Fruit fly (Drosophila melanogaster) whole organism, embryonic: Measurements from ENCODE around the gene cana.

Experiments used
- Abd-B ChIP-seq: fragments of 200-800 bp; sonication (Bioruptor generic); optimal IDR thresholded peaks from 2 replicates; lab custom pipeline; 2018; ENCODE audit warnings: missing biosample characterization, mild to moderate bottlenecking, missing genetic modification characterization, moderate library complexity
- Atf6 ChIP-seq: fragments of 200-800 bp; sonication (Bioruptor generic); IDR thresholded peaks from 2 replicates; pipeline ENCODE4 v1.3.6; 2022; ENCODE audit warnings: missing biosample characterization, missing genetic modification characterization
- B-H2 ChIP-seq: fragments of 200-800 bp; sonication (Bioruptor generic); optimal IDR thresholded peaks from 2 replicates; lab custom pipeline; 2018; ENCODE audit warnings: missing biosample characterization, mild to moderate bottlenecking, missing genetic modification characterization
- CG11247 ChIP-seq: fragments of 200-800 bp; sonication (Bioruptor generic); IDR thresholded peaks from 2 replicates; pipeline ENCODE4 v1.3.6; 2022; ENCODE audit warnings: missing biosample characterization, missing genetic modification characterization
- CG11504 ChIP-seq: fragments of 200-800 bp; sonication (Bioruptor generic); optimal IDR thresholded peaks from 3 replicates; lab custom pipeline; 2019; ENCODE audit warnings: missing biosample characterization, mild to moderate bottlenecking, missing genetic modification characterization, moderate library complexity
- CG12659 ChIP-seq: fragments of 200-800 bp; sonication (Bioruptor generic); optimal IDR thresholded peaks from 3 replicates; lab custom pipeline; 2017; ENCODE audit warnings: mild to moderate bottlenecking, missing biosample characterization, missing genetic modification reagents, missing genetic modification characterization
- CG12769 ChIP-seq: fragments of 200-800 bp; sonication (Bioruptor generic); optimal IDR thresholded peaks from 2 replicates; lab custom pipeline; 2019; ENCODE audit warnings: missing biosample characterization, mild to moderate bottlenecking, missing genetic modification characterization, moderate library complexity
- CG13296 ChIP-seq: fragments of 200-800 bp; sonication (Bioruptor generic); optimal IDR thresholded peaks from 3 replicates; lab custom pipeline; 2018; ENCODE audit warnings: missing biosample characterization, mild to moderate bottlenecking, missing genetic modification characterization
- CG14014 ChIP-seq: fragments of 200-800 bp; sonication (Bioruptor generic); IDR thresholded peaks from 2 replicates; pipeline ENCODE4 v1.3.6; 2022; ENCODE audit warnings: missing biosample characterization, missing genetic modification characterization
- CG17385 ChIP-seq: fragments of 200-800 bp; sonication (Bioruptor generic); optimal IDR thresholded peaks from 3 replicates; lab custom pipeline; 2018; ENCODE audit warnings: missing biosample characterization, mild to moderate bottlenecking, missing genetic modification characterization
- CG3163 ChIP-seq: fragments of 200-800 bp; sonication (Bioruptor generic); optimal IDR thresholded peaks from 3 replicates; lab custom pipeline; 2016; ENCODE audit warnings: missing biosample characterization, missing genetic modification characterization
- CG34376 ChIP-seq: fragments of 200-800 bp; sonication (Bioruptor generic); optimal IDR thresholded peaks from 2 replicates; lab custom pipeline; 2018; ENCODE audit warnings: missing biosample characterization, mild to moderate bottlenecking, missing genetic modification characterization
- CG42726 ChIP-seq: fragments of 200-800 bp; sonication (Bioruptor generic); IDR thresholded peaks from 2 replicates; pipeline ENCODE4 v1.3.6; 2022; ENCODE audit warnings: missing biosample characterization, missing genetic modification characterization; ENCODE audit not compliant: partially characterized antibody
- CG6175 ChIP-seq: fragments of 200-800 bp; sonication (Bioruptor generic); IDR thresholded peaks from 3 replicates; pipeline ENCODE4 v1.3.6; 2022; ENCODE audit warnings: missing biosample characterization, missing genetic modification characterization
- CG6254 ChIP-seq: fragments of 200-800 bp; sonication (Bioruptor generic); optimal IDR thresholded peaks from 3 replicates; lab custom pipeline; 2017; ENCODE audit warnings: mild to moderate bottlenecking, missing biosample characterization, missing genetic modification reagents, missing genetic modification characterization
- CG7928 ChIP-seq: fragments of 200-800 bp; sonication (Bioruptor generic); optimal IDR thresholded peaks from 2 replicates; lab custom pipeline; 2017; ENCODE audit warnings: missing biosample characterization, mild to moderate bottlenecking, missing genetic modification characterization
- CrebB ChIP-seq: fragments of 200-800 bp; sonication (Bioruptor generic); optimal IDR thresholded peaks from 3 replicates; lab custom pipeline; 2018; ENCODE audit warnings: missing biosample characterization, mild to moderate bottlenecking, missing genetic modification characterization
- Deaf1 ChIP-seq: fragments of 200-800 bp; optimal IDR thresholded peaks from 3 replicates; lab custom pipeline; 2019; ENCODE audit warnings: missing biosample characterization, mild to moderate bottlenecking, missing genetic modification characterization, moderate library complexity
- Dp ChIP-seq: fragments of 200-800 bp; sonication (Bioruptor generic); optimal IDR thresholded peaks from 2 replicates; lab custom pipeline; 2018; ENCODE audit warnings: missing biosample characterization, mild to moderate bottlenecking, missing genetic modification characterization, moderate library complexity
- Eip74EF ChIP-seq, 2 experiments: fragments of 200-800 bp in 1 of 2; fragments of >200 bp in 1 of 2; sonication (Bioruptor generic) in 1 of 2; optimal IDR thresholded peaks; 2 replicates each; lab custom pipeline; 2017 to 2019; ENCODE audit warnings: missing biosample characterization in 2 of 2, missing genetic modification characterization in 2 of 2, mild to moderate bottlenecking in 1 of 2, moderate library complexity in 1 of 2
- GATAe ChIP-seq: fragments of 200-800 bp; sonication (Bioruptor generic); conservative IDR thresholded peaks from 2 replicates; pipeline ENCODE4 v1.3.6; 2022; ENCODE audit warnings: missing biosample characterization, missing genetic modification characterization
- MTF-1 ChIP-seq: fragments of 200-800 bp; sonication (Bioruptor generic); optimal IDR thresholded peaks from 2 replicates; lab custom pipeline; 2018; ENCODE audit warnings: missing biosample characterization, mild to moderate bottlenecking, missing genetic modification characterization, borderline replicate concordance
- Meics ChIP-seq: fragments of 200-800 bp; sonication (Bioruptor generic); optimal IDR thresholded peaks from 2 replicates; lab custom pipeline; 2017; ENCODE audit warnings: missing biosample characterization, mild to moderate bottlenecking, missing genetic modification characterization
- Stat92E ChIP-seq, 3 experiments: fragments of >200 bp in 2 of 3; fragments of 200-800 bp in 1 of 3; sonication (Bioruptor generic) in 1 of 3; optimal IDR thresholded peaks; 2 replicates each; lab custom pipeline; 2017 to 2019; ENCODE audit warnings: missing biosample characterization in 3 of 3, missing genetic modification characterization in 3 of 3, mild to moderate bottlenecking in 1 of 3, moderate library complexity in 1 of 3
- Trl ChIP-seq, 3 experiments: fragments of >200 bp in 2 of 3; fragments of 200-800 bp in 1 of 3; sonication (Bioruptor generic) in 1 of 3; optimal IDR thresholded peaks; 2 replicates in 1 of 3; 3 replicates in 2 of 3; lab custom pipeline; 2016 to 2017; ENCODE audit warnings: missing biosample characterization in 1 of 3, missing genetic modification characterization in 1 of 3
- aop ChIP-seq: fragments of 200-800 bp; sonication (Bioruptor generic); IDR thresholded peaks from 2 replicates; pipeline ENCODE4 v1.3.6; 2022; ENCODE audit warnings: missing biosample characterization, missing genetic modification characterization
- bcd ChIP-seq: fragments of 200-800 bp; sonication (Bioruptor generic); optimal IDR thresholded peaks from 2 replicates; lab custom pipeline; 2017; ENCODE audit warnings: missing biosample characterization, mild to moderate bottlenecking, missing genetic modification characterization
- caup ChIP-seq: fragments of 200-800 bp; sonication (Bioruptor generic); optimal IDR thresholded peaks from 3 replicates; lab custom pipeline; 2017; ENCODE audit warnings: missing biosample characterization, mild to moderate bottlenecking, missing genetic modification characterization, moderate library complexity; ENCODE audit not compliant: severe bottlenecking
- exex ChIP-seq: fragments of 200-800 bp; sonication (Bioruptor generic); optimal IDR thresholded peaks from 4 replicates; lab custom pipeline; 2018; ENCODE audit warnings: missing biosample characterization, mild to moderate bottlenecking, missing genetic modification characterization, moderate library complexity
- gcm ChIP-seq: fragments of 200-800 bp; sonication (Bioruptor generic); optimal IDR thresholded peaks from 2 replicates; lab custom pipeline; 2019; ENCODE audit warnings: missing biosample characterization, mild to moderate bottlenecking, missing genetic modification characterization, moderate library complexity
- gcm2 ChIP-seq: fragments of 200-800 bp; sonication (Bioruptor generic); optimal IDR thresholded peaks from 2 replicates; lab custom pipeline; 2016; ENCODE audit warnings: missing biosample characterization, missing genetic modification characterization
- gro ChIP-seq: fragments of 200-800 bp; sonication (Bioruptor generic); optimal IDR thresholded peaks from 2 replicates; lab custom pipeline; 2016; ENCODE audit warnings: missing biosample characterization, missing genetic modification characterization
- kni ChIP-seq: fragments of 200-800 bp; sonication (Bioruptor generic); optimal IDR thresholded peaks from 3 replicates; lab custom pipeline; 2017; ENCODE audit warnings: mild to moderate bottlenecking, missing biosample characterization, missing genetic modification reagents, missing genetic modification characterization
- maf-S ChIP-seq: fragments of 200-800 bp; sonication (Bioruptor generic); optimal IDR thresholded peaks from 2 replicates; lab custom pipeline; 2016; ENCODE audit warnings: missing biosample characterization, missing genetic modification characterization
- mld ChIP-seq: fragments of 200-800 bp; sonication (Bioruptor generic); IDR thresholded peaks from 3 replicates; pipeline ENCODE4 v1.3.6; 2022; ENCODE audit warnings: missing biosample characterization, missing genetic modification characterization; ENCODE audit not compliant: partially characterized antibody
- nom ChIP-seq: fragments of 200-800 bp; sonication (Bioruptor generic); optimal IDR thresholded peaks from 2 replicates; lab custom pipeline; 2017; ENCODE audit warnings: missing biosample characterization, missing genetic modification characterization, mild to moderate bottlenecking, moderate library complexity, missing genetic modification reagents
- onecut ChIP-seq: fragments of 200-800 bp; sonication (Bioruptor generic); IDR thresholded peaks from 2 replicates; pipeline ENCODE4 v1.3.6; 2022; ENCODE audit warnings: missing biosample characterization, missing genetic modification characterization
- ranshi ChIP-seq: fragments of 200-800 bp; sonication (Bioruptor generic); IDR thresholded peaks from 2 replicates; pipeline ENCODE4 v1.3.6; 2022; ENCODE audit warnings: missing biosample characterization, missing genetic modification characterization
- rib ChIP-seq: fragments of 200-800 bp; sonication (Bioruptor generic); IDR thresholded peaks from 2 replicates; pipeline ENCODE4 v1.3.6; 2022; ENCODE audit warnings: missing biosample characterization, missing genetic modification characterization
- sd ChIP-seq: fragments of 200-800 bp; sonication (Bioruptor generic); optimal IDR thresholded peaks from 3 replicates; lab custom pipeline; 2018; ENCODE audit warnings: missing biosample characterization, mild to moderate bottlenecking, missing genetic modification characterization, moderate library complexity
- sisA ChIP-seq: fragments of 200-800 bp; sonication (Bioruptor generic); IDR thresholded peaks from 2 replicates; pipeline ENCODE4 v1.3.6; 2022; ENCODE audit warnings: missing biosample characterization, missing genetic modification characterization
- slou ChIP-seq: fragments of 200-800 bp; sonication (Bioruptor generic); optimal IDR thresholded peaks from 3 replicates; lab custom pipeline; 2016; ENCODE audit warnings: missing biosample characterization, missing genetic modification characterization
- sob ChIP-seq: fragments of 200-800 bp; sonication (Bioruptor generic); IDR thresholded peaks from 2 replicates; pipeline ENCODE4 v1.3.6; 2022; ENCODE audit warnings: missing biosample characterization, missing genetic modification characterization
- tgo ChIP-seq: fragments of 200-800 bp; sonication (Bioruptor generic); IDR thresholded peaks from 3 replicates; pipeline ENCODE4 v1.3.6; 2022; ENCODE audit warnings: missing biosample characterization, missing genetic modification characterization
- unc-4 ChIP-seq: fragments of 200-800 bp; sonication (Bioruptor generic); IDR thresholded peaks from 2 replicates; pipeline ENCODE4 v1.3.6; 2022; ENCODE audit warnings: missing biosample characterization, missing genetic modification characterization; ENCODE audit not compliant: partially characterized antibody
- wek ChIP-seq: fragments of 200-800 bp; sonication (Bioruptor generic); optimal IDR thresholded peaks from 3 replicates; lab custom pipeline; 2018; ENCODE audit warnings: missing biosample characterization, mild to moderate bottlenecking, missing genetic modification characterization, moderate library complexity
- zfh1 ChIP-seq: fragments of 200-800 bp; sonication (Bioruptor generic); IDR thresholded peaks from 3 replicates; pipeline ENCODE4 v1.3.6; 2022; ENCODE audit warnings: missing biosample characterization, missing genetic modification characterization

cana gene

dm6 chr2L:11271622-11272282, 2.2 kb downstream of the cana start (continued):
- TF ChIP-seq sd (tag; lab: Kevin White, UChicago) (peak; percentile 100), CG6175 (GFP tag; lab: Robert Waterston, UW) (peak; percentile 54; the same call in 1 of the 3 replicates), bcd (no peak), CG13296 (GFP tag; lab: Kevin White, UChicago) (peak; percentile 26), Abd-B (GFP tag; lab: Kevin White, UChicago) (no peak), CG14014 (peak; percentile 43; the same call in 1 of the 2 replicates), sisA (GFP tag; lab: Robert Waterston, UW) (no peak), CG6254 (no peak), gcm (no peak), rib (peak; percentile 88), Stat92E (GFP tag; optimal IDR thresholded peaks at IDR 0.05; lab: Kevin White, UChicago) (no peak), CG17385 (GFP tag; lab: Kevin White, UChicago) (peak; percentile 11), Eip74EF (GFP tag; optimal IDR thresholded peaks at IDR 0.05; lab: Kevin White, UChicago) (peak in 1 of 2 experiments; percentile 52), CrebB (tag; lab: Kevin White, UChicago) (no peak), Deaf1 (peak; percentile 94), CG3163 (peak; percentile 72), maf-S (GFP tag; lab: Kevin White, UChicago) (no peak), B-H2 (GFP tag; lab: Kevin White, UChicago) (peak; percentile 38), wek (GFP tag; lab: Kevin White, UChicago) (no peak), ranshi (GFP tag; lab: Robert Waterston, UW) (0 out of 2 replicates have a peak, but pooled peaks have one; percentile 13), gcm2 (GFP tag; lab: Kevin White, UChicago) (no peak), Dp (GFP tag; lab: Kevin White, UChicago) (peak; percentile 75), MTF-1 (peak; percentile 10), Trl (optimal IDR thresholded peaks at IDR 0.05; lab: Kevin White, UChicago) (peak; percentile 67 to 84), Trl (GFP tag; optimal IDR thresholded peaks at IDR 0.05; lab: Kevin White, UChicago) (peak; percentile 7), CG7928 (peak; percentile 57), Atf6 (GFP tag; lab: Robert Waterston, UW) (peak; percentile 13; the same call in 1 of the 2 replicates), CG11504 (no peak), aop (GFP tag; lab: Robert Waterston, UW) (peak; percentile 3; the same call in 1 of the 2 replicates), CG11247 (no peak), gro (GFP tag; lab: Kevin White, UChicago) (peak; percentile 38), onecut (no peak), CG42726 (GFP tag; lab: Robert Waterston, UW) (0 out of 2 replicates have a peak, but pooled peaks have one; percentile 9), GATAe (GFP tag; lab: Robert Waterston, UW) (peak; percentile 56; the same call in 1 of the 2 replicates), nom (peak; percentile 49), CG34376 (GFP tag; lab: Kevin White, UChicago) (peak; percentile 79), slou (GFP tag; lab: Kevin White, UChicago) (no peak), kni (GFP tag; lab: Kevin White, UChicago) (no peak), sob (peak; percentile 59; the same call in 1 of the 2 replicates), caup (GFP tag; lab: Kevin White, UChicago) (peak; percentile 51), tgo (no peak), exex (tag; lab: Kevin White, UChicago) (peak; percentile 82), CG12769 (tag; lab: Kevin White, UChicago) (peak; percentile 99), Meics (GFP tag; lab: Kevin White, UChicago) (peak; percentile 34), unc-4 (GFP tag; lab: Robert Waterston, UW) (0 out of 2 replicates have a peak, but pooled peaks have one; percentile 36), CG12659 (GFP tag; lab: Kevin White, UChicago) (peak; percentile 7), mld (GFP tag; lab: Robert Waterston, UW) (0 out of 3 replicates have a peak, but pooled peaks have one; percentile 29), zfh1 (no peak)
